Worm (Caenorhabditis elegans) whole organism, L4/young adult: ENCODE results near the gene vgln-1.

Experiments
- W03F9.2 ChIP-seq: fragments of 150-350 bp; optimal IDR thresholded peaks from 2 replicates; lab custom pipeline; 2014; ENCODE audit warnings: missing biosample characterization, missing genetic modification characterization
- him-1 ChIP-seq: sonication (generic microtip); optimal IDR thresholded peaks from 2 replicates; lab custom pipeline; 2016; ENCODE audit warnings: missing genotype, missing genetic modification reagents, missing genetic modification characterization, missing compliant biosample characterization

ce11 chrII:9880826-9881225, 10.1 kb downstream of the vgln-1 start, which contains the start of gene C08H9.15:
- no peak for TF ChIP-seq him-1 (tag; lab: Kevin White, UChicago)
- no peak for TF ChIP-seq W03F9.2 (tag; lab: Kevin White, UChicago)
